In genomic region chrX:4686150-4686549, dm6 we compare ENCODE assay signal across 2 fruit fly cellular contexts.
TF ChIP-seq lines count a peak whose summit lies in the region.

No protein-coding gene starts in this region.

TF ChIP-seq in whole organism, embryonic, 481 proteins besides CTCF, POLR2A, EP300 and RAD21 (continued from another document and continues in another):
- TF ChIP-seq CG6791 (GFP tag; IDR thresholded peaks at IDR 0.05; lab: Robert Waterston, UW; ENCODE audit: partially characterized antibody) (0 out of 3 replicates have a peak, but pooled peaks have one; percentile 24), Oaz (GFP tag; IDR thresholded peaks at IDR 0.05; lab: Robert Waterston, UW) (no peak), NfI (GFP tag; optimal IDR thresholded peaks at IDR 0.05; lab: Kevin White, UChicago) (peak; percentile 4), MESR4 (GFP tag; optimal IDR thresholded peaks at IDR 0.05; lab: Kevin White, UChicago) (peak; percentile 10), Pdp1 (GFP tag; optimal IDR thresholded peaks at IDR 0.05; lab: Kevin White, UChicago) (peak in 1 of 2 experiments; percentile 46), scrt (GFP tag; optimal IDR thresholded peaks at IDR 0.05; lab: Kevin White, UChicago) (peak; percentile 1), CG10366 (GFP tag; IDR thresholded peaks at IDR 0.05; lab: Robert Waterston, UW) (no peak), CG1024 (GFP tag; IDR thresholded peaks at IDR 0.05; lab: Robert Waterston, UW) (no peak), CG33213 (GFP tag; optimal IDR thresholded peaks at IDR 0.05; lab: Kevin White, UChicago) (no peak), CG15514 (GFP tag; optimal IDR thresholded peaks at IDR 0.05; lab: Kevin White, UChicago) (peak; percentile 6), Hr3 (GFP tag; optimal IDR thresholded peaks at IDR 0.05; lab: Kevin White, UChicago) (no peak), sens (GFP tag; lab: Kevin White, UChicago) (peak; percentile 76), CG10321 (GFP tag; IDR thresholded peaks at IDR 0.05; lab: Robert Waterston, UW) (peak; percentile 96), HHEX (GFP tag; optimal IDR thresholded peaks at IDR 0.05; lab: Kevin White, UChicago) (no peak), fd64A (GFP tag; optimal IDR thresholded peaks at IDR 0.05; lab: Kevin White, UChicago) (no peak), nerfin-1 (tag; optimal IDR thresholded peaks at IDR 0.05; lab: Kevin White, UChicago) (peak; percentile 2), CG1529 (GFP tag; optimal IDR thresholded peaks at IDR 0.05; lab: Kevin White, UChicago) (no peak), HLH3B (GFP tag; IDR thresholded peaks at IDR 0.05; lab: Robert Waterston, UW) (no peak), Deaf1 (tag; optimal IDR thresholded peaks at IDR 0.05; lab: Kevin White, UChicago) (no peak), lmd (GFP tag; IDR thresholded peaks at IDR 0.05; lab: Robert Waterston, UW) (no peak), CG17359 (tag; optimal IDR thresholded peaks at IDR 0.05; lab: Kevin White, UChicago) (no peak), CG14014 (GFP tag; IDR thresholded peaks at IDR 0.05; lab: Robert Waterston, UW) (no peak), seq (GFP tag; IDR thresholded peaks at IDR 0.05; lab: Robert Waterston, UW) (no peak), ftz-f1 (GFP tag; optimal IDR thresholded peaks at IDR 0.05; lab: Kevin White, UChicago) (peak; percentile 55), sim (GFP tag; IDR thresholded peaks at IDR 0.05; lab: Robert Waterston, UW) (no peak), lola (GFP tag; optimal IDR thresholded peaks at IDR 0.05; lab: Kevin White, UChicago) (peak in 1 of 3 experiments; percentile 58), exex (tag; optimal IDR thresholded peaks at IDR 0.05; lab: Kevin White, UChicago) (peak; percentile 11), CG7928 (GFP tag; optimal IDR thresholded peaks at IDR 0.05; lab: Kevin White, UChicago) (no peak), CG4820 (GFP tag; optimal IDR thresholded peaks at IDR 0.05; lab: Kevin White, UChicago) (no peak), CG12219 (GFP tag; optimal IDR thresholded peaks at IDR 0.05; lab: Kevin White, UChicago) (no peak), cg (GFP tag; optimal IDR thresholded peaks at IDR 0.05; lab: Kevin White, UChicago) (peak; percentile 94), CG4404 (GFP tag; IDR thresholded peaks at IDR 0.05; lab: Robert Waterston, UW) (no peak), CG13296 (GFP tag; optimal IDR thresholded peaks at IDR 0.05; lab: Kevin White, UChicago) (peak; percentile 11), CG3065 (GFP tag; optimal IDR thresholded peaks at IDR 0.05; lab: Kevin White, UChicago) (no peak), gt (GFP tag; IDR thresholded peaks at IDR 0.05; lab: Robert Waterston, UW) (no peak), HmgZ (tag; optimal IDR thresholded peaks at IDR 0.05; lab: Kevin White, UChicago) (peak; percentile 36), YL-1 (GFP tag; optimal IDR thresholded peaks at IDR 0.05; lab: Kevin White, UChicago) (peak; percentile 84), wor (GFP tag; IDR thresholded peaks at IDR 0.05; lab: Robert Waterston, UW) (no peak), Dip2 (GFP tag; IDR thresholded peaks at IDR 0.05; lab: Robert Waterston, UW) (no peak), Meics (GFP tag; optimal IDR thresholded peaks at IDR 0.05; lab: Kevin White, UChicago) (peak; percentile 21), CG10543 (GFP tag; optimal IDR thresholded peaks at IDR 0.05; lab: Kevin White, UChicago) (peak; percentile 56), fd102C (GFP tag; optimal IDR thresholded peaks at IDR 0.05; lab: Kevin White, UChicago) (no peak), Six4 (GFP tag; optimal IDR thresholded peaks at IDR 0.05; lab: Kevin White, UChicago) (no peak), lab (GFP tag; optimal IDR thresholded peaks at IDR 0.05; lab: Kevin White, UChicago) (peak; percentile 46), psq (GFP tag; optimal IDR thresholded peaks at IDR 0.05; lab: Kevin White, UChicago) (no peak), CG17328 (GFP tag; IDR thresholded peaks at IDR 0.05; lab: Robert Waterston, UW) (no peak), CG1603 (tag; optimal IDR thresholded peaks at IDR 0.05; lab: Kevin White, UChicago) (no peak), Ptx1 (GFP tag; IDR thresholded peaks at IDR 0.05; lab: Robert Waterston, UW) (no peak), vvl (GFP tag; IDR thresholded peaks at IDR 0.05; lab: Robert Waterston, UW) (no peak), CG16779 (GFP tag; IDR thresholded peaks at IDR 0.05; lab: Robert Waterston, UW) (no peak), gem (tag; optimal IDR thresholded peaks at IDR 0.05; lab: Kevin White, UChicago) (no peak), Sin3A (optimal IDR thresholded peaks at IDR 0.05; lab: Kevin White, UChicago) (no peak), CG14710 (tag; optimal IDR thresholded peaks at IDR 0.05; lab: Kevin White, UChicago) (no peak), MBD-R2 (GFP tag; IDR thresholded peaks at IDR 0.05; lab: Robert Waterston, UW) (peak; percentile 20; the same call in 1 of the 2 replicates), run (tag; optimal IDR thresholded peaks at IDR 0.05; lab: Kevin White, UChicago) (no peak), CG12236 (GFP tag; optimal IDR thresholded peaks at IDR 0.05; lab: Kevin White, UChicago) (no peak), vfl (GFP tag; optimal IDR thresholded peaks at IDR 0.05; lab: Kevin White, UChicago) (no peak), sug (tag; optimal IDR thresholded peaks at IDR 0.05; lab: Kevin White, UChicago) (peak; percentile 23), CHES-1-like (GFP tag; optimal IDR thresholded peaks at IDR 0.05; lab: Kevin White, UChicago) (no peak), CG8478 (optimal IDR thresholded peaks at IDR 0.05; lab: Kevin White, UChicago) (peak; percentile 89), bowl (GFP tag; IDR thresholded peaks at IDR 0.05; lab: Robert Waterston, UW) (no peak), Chrac-16 (GFP tag; optimal IDR thresholded peaks at IDR 0.05; lab: Kevin White, UChicago) (no peak), Nf-YB (GFP tag; optimal IDR thresholded peaks at IDR 0.05; lab: Kevin White, UChicago) (peak; percentile 68), sd (tag; optimal IDR thresholded peaks at IDR 0.05; lab: Kevin White, UChicago) (peak; percentile 16), sqz (GFP tag; optimal IDR thresholded peaks at IDR 0.05; lab: Kevin White, UChicago) (peak; percentile 25), CG8924 (tag; optimal IDR thresholded peaks at IDR 0.05; lab: Kevin White, UChicago) (peak; percentile 38), CG4424 (GFP tag; optimal IDR thresholded peaks at IDR 0.05; lab: Kevin White, UChicago) (no peak), B-H2 (GFP tag; optimal IDR thresholded peaks at IDR 0.05; lab: Kevin White, UChicago) (no peak), Abd-B (GFP tag; optimal IDR thresholded peaks at IDR 0.05; lab: Kevin White, UChicago) (peak; percentile 75)

TF ChIP-seq in whole organism, prepupa, 60 proteins besides CTCF, POLR2A, EP300 and RAD21 (continued from another document):
- TF ChIP-seq spab (GFP tag; optimal IDR thresholded peaks at IDR 0.05; lab: Kevin White, UChicago) (peak; percentile 71), CG1621 (tag; optimal IDR thresholded peaks at IDR 0.05; lab: Kevin White, UChicago) (peak; percentile 58), CG15336 (GFP tag; IDR thresholded peaks at IDR 0.05; lab: Robert Waterston, UW) (peak; percentile 73), CG8632 (GFP tag; optimal IDR thresholded peaks at IDR 0.05; lab: Kevin White, UChicago) (peak; percentile 37), CG31627 (GFP tag; optimal IDR thresholded peaks at IDR 0.05; lab: Kevin White, UChicago) (no peak), Gug (GFP tag; IDR thresholded peaks at IDR 0.05; lab: Robert Waterston, UW) (peak; percentile 67), Hr39 (GFP tag; optimal IDR thresholded peaks at IDR 0.05; lab: Kevin White, UChicago) (no peak)
